Worm (Caenorhabditis elegans): ENCODE measurements around the gene F10E9.4.
"Not testable (repeated sequence)": the region's sequence is repeated elsewhere in the genome, so short reads cannot be mapped to it uniquely, and the experiment has no call there.

The F10E9.4 gene

DNA sequence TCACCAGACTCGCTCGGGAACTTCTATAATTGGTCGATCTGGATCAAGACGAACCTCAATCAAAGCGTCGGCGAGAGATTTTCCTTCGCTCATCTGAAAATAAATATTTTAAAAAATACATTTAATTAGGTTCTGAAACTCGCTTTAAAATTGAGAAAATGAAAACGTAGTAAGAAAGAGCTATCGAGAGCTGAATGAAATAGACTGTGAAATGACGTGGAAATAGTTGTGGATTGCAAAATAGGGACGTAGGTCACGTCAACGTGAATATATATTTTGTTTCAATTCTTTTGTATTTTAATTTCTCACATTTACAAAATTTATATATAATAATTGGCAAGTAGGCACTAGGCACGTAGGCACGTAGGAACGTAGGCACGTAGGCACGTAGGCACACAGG lies 26.1 kb downstream of the F10E9.4 start, which contains the start of gene ZC262.4:
TSS of gene ZC262.4 (minus strand) at position 101 of the 400 bp plus-strand sequence.
- TF ChIP-seq ceh-9 (tag; optimal IDR thresholded peaks at IDR 0.05): no peak
- no peak for TF ChIP-seq ceh-16 (tag; optimal IDR thresholded peaks at IDR 0.05)
- TF ChIP-seq pqm-1 (tag; optimal IDR thresholded peaks at IDR 0.05): no peak
- no peak for TF ChIP-seq unc-62 (GFP tag; optimal IDR thresholded peaks at IDR 0.05)
- TF ChIP-seq ceh-28 (tag; optimal IDR thresholded peaks at IDR 0.05): no peak
- TF ChIP-seq lin-15B (tag; optimal IDR thresholded peaks at IDR 0.05): no peak
- TF ChIP-seq R02D3.7 (tag; optimal IDR thresholded peaks at IDR 0.05): no peak
- TF ChIP-seq jun-1 (tag; optimal IDR thresholded peaks at IDR 0.05): no peak
- no peak for TF ChIP-seq lsy-12 (tag; optimal IDR thresholded peaks at IDR 0.05)

DNA sequence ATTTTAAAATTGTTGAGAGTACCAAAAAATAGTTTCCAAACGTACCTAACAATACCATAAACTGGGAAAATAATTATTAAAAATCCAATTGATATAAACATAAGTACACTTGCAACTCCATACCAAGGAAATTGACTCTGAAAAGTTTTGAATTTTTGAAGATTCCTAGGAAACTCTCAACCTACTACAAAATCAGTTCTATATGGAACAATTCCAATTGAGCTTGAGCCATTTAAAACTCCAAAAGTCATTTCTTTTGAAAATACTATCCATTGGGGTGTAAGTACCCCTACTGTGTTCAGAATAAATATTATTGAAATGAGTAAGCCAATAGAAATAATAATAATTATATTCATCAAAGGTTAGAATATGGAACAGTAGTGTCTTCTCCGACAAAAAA lies 31.0 kb downstream of the F10E9.4 start, which contains the start of gene clc-28:
TSS of gene clc-28 (minus strand) at position 101 of the 400 bp plus-strand sequence.
- not testable (repeated sequence) for TF ChIP-seq elt-3, zag-1, skn-1 (tag; optimal IDR thresholded peaks at IDR 0.05)

DNA sequence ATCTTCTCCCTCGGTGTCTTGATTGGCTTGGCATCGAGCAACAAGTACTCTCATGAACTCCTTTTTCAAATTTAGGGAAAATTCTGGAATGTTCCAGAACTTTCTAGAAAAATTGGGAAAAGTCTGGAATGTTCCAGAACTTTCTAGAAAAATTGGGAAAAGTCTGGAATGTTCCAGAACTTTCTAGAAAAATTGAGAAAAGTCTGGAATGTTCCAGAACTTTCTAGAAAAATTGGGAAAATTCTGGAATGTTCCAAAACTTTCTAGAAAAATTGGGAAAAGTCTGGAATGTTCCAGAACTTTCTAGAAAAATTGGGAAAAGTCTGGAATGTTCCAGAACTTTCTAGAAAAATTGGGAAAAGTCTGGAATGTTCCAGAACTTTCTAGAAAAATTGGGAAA lies 35.9 kb downstream of the F10E9.4 start, which contains the start of gene ZC262.7:
TSS of gene ZC262.7 (minus strand) at position 54 of the 400 bp plus-strand sequence.
- not testable (repeated sequence) for TF ChIP-seq nhr-237, ZK546.5, mml-1 (tag; optimal IDR thresholded peaks at IDR 0.05)

DNA sequence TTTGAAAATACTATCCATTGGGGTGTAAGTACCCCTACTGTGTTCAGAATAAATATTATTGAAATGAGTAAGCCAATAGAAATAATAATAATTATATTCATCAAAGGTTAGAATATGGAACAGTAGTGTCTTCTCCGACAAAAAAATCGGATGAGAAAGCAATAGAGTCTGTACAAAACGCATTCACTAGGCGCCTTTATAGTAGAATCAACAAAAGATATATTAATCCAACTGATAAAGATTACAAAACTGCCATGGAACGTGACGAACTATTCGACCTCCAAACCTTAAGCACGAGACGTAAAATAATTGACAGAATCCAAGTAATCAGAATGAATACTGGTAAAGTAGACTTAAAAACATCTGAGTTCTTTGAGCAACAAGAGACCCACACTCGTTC lies 39.5 kb downstream of the F10E9.4 start, which contains the start of gene clc-29:
TSS of gene clc-29 (minus strand) at position 101 of the 400 bp plus-strand sequence.
- not testable (repeated sequence) for TF ChIP-seq lsy-12, nhr-28, nhr-76 (tag; optimal IDR thresholded peaks at IDR 0.05)

DNA sequence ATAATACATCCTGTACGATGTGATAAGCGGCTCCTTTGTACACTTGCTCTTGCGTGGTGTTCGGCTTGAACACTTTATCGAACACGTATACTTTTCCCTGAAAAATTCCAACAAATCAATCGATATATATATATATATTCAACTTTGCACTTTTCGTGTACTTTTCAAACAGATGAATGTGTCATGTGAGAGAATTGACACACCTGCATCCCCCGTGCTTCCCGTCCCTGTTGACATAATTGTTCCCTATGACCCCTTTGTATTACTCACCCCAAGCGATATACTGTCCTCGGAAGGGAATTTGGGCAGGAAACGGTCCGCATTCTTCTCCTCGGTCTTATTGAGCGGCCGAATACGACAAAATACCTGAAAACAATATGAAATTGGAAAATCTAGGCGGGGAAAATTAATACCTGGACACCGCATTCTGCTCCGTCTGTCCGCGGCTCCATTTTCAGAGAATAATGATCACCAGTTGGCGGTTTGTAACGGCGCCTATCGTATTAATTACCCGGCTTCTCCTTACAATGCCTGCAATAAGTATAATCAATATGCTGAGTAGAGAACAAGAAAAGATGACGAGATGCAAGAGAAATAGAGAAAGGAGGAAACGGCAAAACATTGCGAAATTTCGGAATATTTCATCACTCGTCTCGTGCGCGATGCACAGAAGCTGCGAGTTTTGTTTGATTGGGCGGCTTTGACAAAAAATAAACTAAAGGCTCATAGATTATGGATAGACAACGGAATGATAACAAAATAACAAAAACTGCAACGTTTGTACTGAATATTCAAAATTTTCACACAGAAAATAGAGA lies 46.5 kb downstream of the F10E9.4 start, which contains the start of gene unc-116:
TSS of gene unc-116 (minus strand) at position 531 of the 818 bp plus-strand sequence.
- TF ChIP-seq eor-1 (tag; optimal IDR thresholded peaks at IDR 0.05): no peak
- TF ChIP-seq ceh-28 (tag; optimal IDR thresholded peaks at IDR 0.05): peak; percentile 52
- no peak for TF ChIP-seq skn-1 (tag; optimal IDR thresholded peaks at IDR 0.05)
- no peak for TF ChIP-seq unc-62 (GFP tag; optimal IDR thresholded peaks at IDR 0.05)
- no peak for TF ChIP-seq nhr-11 (tag; optimal IDR thresholded peaks at IDR 0.05)
- TF ChIP-seq nfya-1 (tag; optimal IDR thresholded peaks at IDR 0.05; ENCODE audit: insufficient read depth): peak; percentile 88
- peak; percentile 4 for TF ChIP-seq snpc-4 (tag; optimal IDR thresholded peaks at IDR 0.05)
- TF ChIP-seq nhr-23 (tag; optimal IDR thresholded peaks at IDR 0.05): peak; percentile 62
- TF ChIP-seq nhr-28 (tag; optimal IDR thresholded peaks at IDR 0.05): no peak
- TF ChIP-seq tbx-2 (tag; optimal IDR thresholded peaks at IDR 0.05): no peak
- TF ChIP-seq ceh-9 (tag; optimal IDR thresholded peaks at IDR 0.05): no peak
- no peak for TF ChIP-seq nhr-77 (tag; optimal IDR thresholded peaks at IDR 0.05)
- peak; percentile 36 for TF ChIP-seq lin-15B (tag; optimal IDR thresholded peaks at IDR 0.05)
- TF ChIP-seq aly-2 (tag; optimal IDR thresholded peaks at IDR 0.05): no peak
- TF ChIP-seq pha-4 (tag; optimal IDR thresholded peaks at IDR 0.05): peak; percentile 87
- TF ChIP-seq pqm-1 (tag; optimal IDR thresholded peaks at IDR 0.05): peak; percentile 18
- peak; percentile 36 for TF ChIP-seq mdl-1 (tag; optimal IDR thresholded peaks at IDR 0.05)
- TF ChIP-seq fkh-2 (tag; optimal IDR thresholded peaks at IDR 0.05): no peak
- TF ChIP-seq nhr-25 (tag; optimal IDR thresholded peaks at IDR 0.05): peak; percentile 14
- peak; percentile 8 for TF ChIP-seq elt-2 (tag; optimal IDR thresholded peaks at IDR 0.05)
- no peak for TF ChIP-seq daf-12 (tag; optimal IDR thresholded peaks at IDR 0.05)
- no peak for TF ChIP-seq ceh-82 (tag; optimal IDR thresholded peaks at IDR 0.05)
- no peak for TF ChIP-seq nhr-43 (tag; optimal IDR thresholded peaks at IDR 0.05; ENCODE audit: poor library complexity, severe bottlenecking)
- TF ChIP-seq ztf-4 (tag; optimal IDR thresholded peaks at IDR 0.05): no peak
- TF ChIP-seq lin-39 (tag; optimal IDR thresholded peaks at IDR 0.05): peak; percentile 39
- TF ChIP-seq ama-1 (optimal IDR thresholded peaks at IDR 0.05): peak; percentile 15

All from whole organism, L3 larva.